Fruit fly (Drosophila melanogaster) whole organism, prepupa: Measurements from ENCODE around the gene CG1161.

Experiments
- Blimp-1 ChIP-seq: fragments of 200-800 bp; sonication (Bioruptor generic); optimal IDR thresholded peaks from 3 replicates; lab custom pipeline; 2017; ENCODE audit warnings: missing biosample characterization, missing genetic modification characterization, mild to moderate bottlenecking, moderate library complexity, missing genetic modification reagents
- CG10669 ChIP-seq: fragments of 200-800 bp; sonication (Bioruptor generic); optimal IDR thresholded peaks from 3 replicates; lab custom pipeline; 2018; ENCODE audit warnings: missing biosample characterization, mild to moderate bottlenecking, missing genetic modification characterization, moderate library complexity
- CG11294 ChIP-seq: fragments of 200-800 bp; sonication (Bioruptor generic); IDR thresholded peaks from 2 replicates; pipeline ENCODE4 v1.3.6; 2022; ENCODE audit warnings: missing biosample characterization, missing genetic modification characterization
- CG15336 ChIP-seq: fragments of 200-800 bp; sonication (Bioruptor generic); IDR thresholded peaks from 2 replicates; pipeline ENCODE4 v1.3.6; 2022; ENCODE audit warnings: missing biosample characterization, missing genetic modification characterization
- CG1621 ChIP-seq: fragments of 200-800 bp; sonication (Bioruptor generic); optimal IDR thresholded peaks from 3 replicates; lab custom pipeline; 2018; ENCODE audit warnings: missing biosample characterization, mild to moderate bottlenecking, missing genetic modification characterization
- CG16779 ChIP-seq: fragments of 200-800 bp; sonication (Bioruptor generic); optimal IDR thresholded peaks from 3 replicates; lab custom pipeline; 2017; ENCODE audit warnings: missing biosample characterization, mild to moderate bottlenecking, missing genetic modification characterization
- CG32006 ChIP-seq: fragments of 200-800 bp; sonication (Bioruptor generic); optimal IDR thresholded peaks from 3 replicates; lab custom pipeline; 2017; ENCODE audit warnings: missing biosample characterization, mild to moderate bottlenecking, missing genetic modification characterization
- CG34406 ChIP-seq: fragments of 200-800 bp; sonication (Bioruptor generic); optimal IDR thresholded peaks from 3 replicates; lab custom pipeline; 2016; ENCODE audit warnings: missing biosample characterization, missing genetic modification characterization
- CG6792 ChIP-seq: fragments of 200-800 bp; sonication (Bioruptor generic); optimal IDR thresholded peaks from 3 replicates; lab custom pipeline; 2016; ENCODE audit warnings: missing biosample characterization, missing genetic modification characterization
- CG6854 ChIP-seq: fragments of 200-800 bp; sonication (Bioruptor generic); optimal IDR thresholded peaks from 2 replicates; lab custom pipeline; 2017; ENCODE audit warnings: missing biosample characterization, mild to moderate bottlenecking, missing genetic modification characterization
- CG7368 ChIP-seq: fragments of 200-800 bp; sonication (Bioruptor generic); optimal IDR thresholded peaks from 3 replicates; lab custom pipeline; 2016; ENCODE audit warnings: missing biosample characterization, missing genetic modification characterization
- CG8119 ChIP-seq: fragments of 200-800 bp; sonication (Bioruptor generic); IDR thresholded peaks from 3 replicates; pipeline ENCODE4 v1.3.6; 2022; ENCODE audit warnings: missing biosample characterization, missing genetic modification characterization
- CG8632 ChIP-seq: fragments of 200-800 bp; sonication (Bioruptor generic); optimal IDR thresholded peaks from 3 replicates; lab custom pipeline; 2016; ENCODE audit warnings: missing biosample characterization, missing genetic modification characterization
- CG9139 ChIP-seq: fragments of 200-800 bp; sonication (Bioruptor generic); optimal IDR thresholded peaks from 3 replicates; lab custom pipeline; 2017; ENCODE audit warnings: missing biosample characterization, mild to moderate bottlenecking, missing genetic modification characterization
- Eip78C ChIP-seq: fragments of 200-800 bp; sonication (Bioruptor generic); peaks from one replicate; lab custom pipeline; 2016; ENCODE audit warnings: missing biosample characterization, missing genetic modification characterization
- Eip93F ChIP-seq: fragments of 200-800 bp; sonication (Bioruptor generic); optimal IDR thresholded peaks from 2 replicates; lab custom pipeline; 2016; ENCODE audit warnings: missing biosample characterization, mild to moderate bottlenecking, missing genetic modification characterization
- Hr4 ChIP-seq: fragments of 200-800 bp; sonication (Bioruptor generic); optimal IDR thresholded peaks from 3 replicates; lab custom pipeline; 2016; ENCODE audit warnings: missing biosample characterization, missing genetic modification characterization
- Lpt ChIP-seq: fragments of 200-800 bp; sonication (Bioruptor generic); optimal IDR thresholded peaks from 3 replicates; lab custom pipeline; 2016; ENCODE audit warnings: missing biosample characterization, missing genetic modification characterization
- Met ChIP-seq: fragments of 200-800 bp; sonication (Bioruptor generic); optimal IDR thresholded peaks from 3 replicates; lab custom pipeline; 2016; ENCODE audit warnings: missing biosample characterization, missing genetic modification characterization
- Smox ChIP-seq: fragments of 200-800 bp; sonication (Bioruptor generic); optimal IDR thresholded peaks from 3 replicates; lab custom pipeline; 2016; ENCODE audit warnings: missing biosample characterization, missing genetic modification characterization
- Sox14 ChIP-seq: fragments of 200-800 bp; sonication (Bioruptor generic); optimal IDR thresholded peaks from 3 replicates; lab custom pipeline; 2016; ENCODE audit warnings: missing biosample characterization, missing genetic modification characterization
- acj6 ChIP-seq: fragments of 200-800 bp; sonication (Bioruptor generic); optimal IDR thresholded peaks from 3 replicates; lab custom pipeline; 2016; ENCODE audit warnings: missing biosample characterization, missing genetic modification characterization
- cyc ChIP-seq: fragments of 200-800 bp; sonication (Bioruptor generic); optimal IDR thresholded peaks from 3 replicates; lab custom pipeline; 2016; ENCODE audit warnings: missing biosample characterization, missing genetic modification characterization
- dsx ChIP-seq: fragments of 200-800 bp; optimal IDR thresholded peaks from 3 replicates; lab custom pipeline; 2019; ENCODE audit warnings: missing biosample characterization, mild to moderate bottlenecking, missing genetic modification characterization, moderate library complexity; ENCODE audit not compliant: poor library complexity, severe bottlenecking
- eg ChIP-seq: fragments of 200-800 bp; sonication (Bioruptor generic); IDR thresholded peaks from 3 replicates; pipeline ENCODE4 v1.3.6; 2022; ENCODE audit warnings: missing biosample characterization, missing genetic modification characterization
- fd85E ChIP-seq: fragments of 200-800 bp; sonication (Bioruptor generic); optimal IDR thresholded peaks from 3 replicates; lab custom pipeline; 2016; ENCODE audit warnings: missing biosample characterization, missing genetic modification characterization
- lz ChIP-seq: fragments of 200-800 bp; sonication (Bioruptor generic); optimal IDR thresholded peaks from 3 replicates; lab custom pipeline; 2016; ENCODE audit warnings: missing biosample characterization, missing genetic modification characterization
- salr ChIP-seq, 2 experiments: fragments of 200-800 bp; sonication (Bioruptor generic); optimal IDR thresholded peaks; 3 replicates each; lab custom pipeline; 2016 to 2018; ENCODE audit warnings: missing biosample characterization in 2 of 2, missing genetic modification characterization in 2 of 2, mild to moderate bottlenecking in 1 of 2
- spab ChIP-seq: fragments of 200-800 bp; sonication (Bioruptor generic); optimal IDR thresholded peaks from 2 replicates; lab custom pipeline; 2017; ENCODE audit warnings: missing biosample characterization, mild to moderate bottlenecking, missing genetic modification characterization, missing genetic modification reagents
- ss ChIP-seq, 2 experiments: fragments of 200-800 bp; sonication (Bioruptor generic); optimal IDR thresholded peaks; 2 replicates in 1 of 2; 3 replicates in 1 of 2; lab custom pipeline; 2017 to 2018; ENCODE audit warnings: mild to moderate bottlenecking in 2 of 2, missing biosample characterization in 2 of 2, missing genetic modification characterization in 2 of 2, moderate library complexity in 1 of 2
- svp ChIP-seq: fragments of 200-800 bp; sonication (Bioruptor generic); peaks from one replicate; lab custom pipeline; 2016; ENCODE audit warnings: missing biosample characterization, missing genetic modification characterization
- topi ChIP-seq: fragments of 200-800 bp; sonication (Bioruptor generic); optimal IDR thresholded peaks from 3 replicates; lab custom pipeline; 2016; ENCODE audit warnings: missing biosample characterization, missing genetic modification characterization
- vri ChIP-seq: fragments of 200-800 bp; sonication (Bioruptor generic); optimal IDR thresholded peaks from 3 replicates; lab custom pipeline; 2016; ENCODE audit warnings: missing biosample characterization, mild to moderate bottlenecking, missing genetic modification characterization

The CG1161 gene

DNA sequence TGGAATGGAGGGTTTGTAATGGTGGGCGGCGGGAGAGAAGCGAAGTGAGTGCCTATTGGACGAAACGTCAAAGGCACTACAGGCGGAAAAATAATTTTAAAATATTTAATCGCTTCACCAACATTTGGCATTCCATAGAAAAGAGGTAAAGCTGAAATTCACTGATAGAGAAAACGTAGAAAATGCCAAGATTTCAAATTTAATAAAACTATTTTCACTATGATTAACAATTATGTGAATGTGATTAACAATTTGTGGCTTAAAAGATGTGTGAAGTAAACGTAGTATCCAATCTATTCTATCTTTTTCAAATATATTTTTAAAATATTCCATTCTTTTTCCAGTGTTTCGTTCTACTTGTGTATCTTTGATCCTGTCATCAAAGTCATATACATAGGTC is 34.5 kb downstream of the CG1161 start (continued):
- TF ChIP-seq CG8119 (GFP tag; lab: Robert Waterston, UW) (0 out of 3 replicates have a peak, but pooled peaks have one; percentile 41), spab (GFP tag; lab: Kevin White, UChicago) (peak; percentile 14), CG10669 (GFP tag; lab: Kevin White, UChicago) (peak; percentile 27), cyc (GFP tag; lab: Kevin White, UChicago) (no peak), dsx (GFP tag; lab: Kevin White, UChicago) (no peak), CG8632 (no peak)

dm6 chr3R:5390095-5390663 is 35.3 kb downstream of the CG1161 start:
- TF ChIP-seq CG6792 (GFP tag; lab: Kevin White, UChicago) (no peak), CG1621 (peak; percentile 54), Lpt (GFP tag; lab: Kevin White, UChicago) (peak; percentile 41), CG7368 (GFP tag; lab: Kevin White, UChicago) (no peak), ss (GFP tag; optimal IDR thresholded peaks at IDR 0.05; lab: Kevin White, UChicago) (peak in 1 of 2 experiments; percentile 58), acj6 (GFP tag; lab: Kevin White, UChicago) (no peak), eg (GFP tag; lab: Robert Waterston, UW) (0 out of 3 replicates have a peak, but pooled peaks have one; percentile 23), Eip78C (GFP tag; lab: Kevin White, UChicago) (peak; percentile 40), CG16779 (no peak), spab (GFP tag; lab: Kevin White, UChicago) (no peak)

- TF ChIP-seq CG34406 (GFP tag; lab: Kevin White, UChicago) (no peak), Blimp-1 (peak; percentile 61), vri (GFP tag; lab: Kevin White, UChicago) (no peak), spab (GFP tag; lab: Kevin White, UChicago) (no peak), fd85E (GFP tag; lab: Kevin White, UChicago) (no peak), ss (GFP tag; optimal IDR thresholded peaks at IDR 0.05; lab: Kevin White, UChicago) (no peak)
Observed at dm6 chr3R:5392033-5392432, 37.1 kb downstream of the CG1161 start.

DNA sequence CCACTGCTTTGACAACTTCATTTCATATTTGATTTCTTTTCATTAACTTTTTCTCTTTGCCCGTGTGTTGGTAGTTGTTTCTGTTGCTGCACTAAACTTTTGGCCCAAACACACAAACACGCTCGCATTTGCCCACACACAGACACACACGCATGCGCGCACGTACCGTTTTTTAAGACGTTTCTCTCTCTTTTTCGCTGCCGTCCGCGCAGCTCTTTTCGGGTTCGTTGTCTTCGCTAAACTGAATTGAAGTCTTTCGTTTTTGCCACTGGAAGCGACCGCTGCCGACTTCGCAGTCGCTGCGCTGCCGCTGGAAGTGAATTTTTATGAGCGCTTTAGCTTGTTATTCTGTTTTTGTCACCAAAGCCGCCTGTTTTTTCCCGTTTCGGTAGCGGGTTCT is 37.7 kb downstream of the CG1161 start, which contains the start of gene kkv:
Gene kkv, minus strand, starts transcription at position 246 of the 400 bp plus-strand sequence.
- no peak for TF ChIP-seq CG15336 (GFP tag; lab: Robert Waterston, UW)
- peak; percentile 39; the same call in 1 of the 3 replicates for TF ChIP-seq eg (GFP tag; lab: Robert Waterston, UW)
- TF ChIP-seq, all 60 proteins: peak for 1

- TF ChIP-seq lz (GFP tag; lab: Kevin White, UChicago) (peak; percentile 9), CG11294 (GFP tag; lab: Robert Waterston, UW) (no peak), eg (GFP tag; lab: Robert Waterston, UW) (no peak), CG6854 (no peak), Smox (GFP tag; lab: Kevin White, UChicago) (no peak), topi (GFP tag; lab: Kevin White, UChicago) (no peak), Eip93F (GFP tag; lab: Kevin White, UChicago) (no peak), CG9139 (GFP tag; lab: Kevin White, UChicago) (no peak), fd85E (GFP tag; lab: Kevin White, UChicago) (no peak), CG32006 (no peak), Hr4 (GFP tag; lab: Kevin White, UChicago) (no peak), svp (GFP tag; lab: Kevin White, UChicago) (peak; percentile 88), Eip78C (GFP tag; lab: Kevin White, UChicago) (peak; percentile 67), dsx (GFP tag; lab: Kevin White, UChicago) (no peak), CG1621 (peak; percentile 17), Met (peak; percentile 9), salr (GFP tag; optimal IDR thresholded peaks at IDR 0.05; lab: Kevin White, UChicago) (no peak), Sox14 (GFP tag; lab: Kevin White, UChicago) (peak; percentile 25)
Observed at dm6 chr3R:5393742-5394391, 39.0 kb downstream of the CG1161 start, which contains the start of gene CG1172. Gene CG1172, plus strand, starts transcription at chr3R:5393922.
